Worm (Caenorhabditis elegans): Measurements from ENCODE around the gene plrg-1.

Gene plrg-1

ce11 chrV:10854197-10854596, 46.5 kb upstream of the plrg-1 start:
- TF ChIP-seq ces-1 (GFP tag; optimal IDR thresholded peaks at IDR 0.05) (peak; percentile 66), nhr-76 (tag; optimal IDR thresholded peaks at IDR 0.05) (no peak), zip-8 (tag; optimal IDR thresholded peaks at IDR 0.05) (no peak)

- TF ChIP-seq flh-1 (GFP tag; optimal IDR thresholded peaks at IDR 0.05) (no peak), ztf-11 (tag; optimal IDR thresholded peaks at IDR 0.05) (no peak), unc-120 (tag; optimal IDR thresholded peaks at IDR 0.05; ENCODE audit: poor library complexity, severe bottlenecking) (no peak), nhr-12 (tag; optimal IDR thresholded peaks at IDR 0.05) (no peak), mls-2 (tag; optimal IDR thresholded peaks at IDR 0.05) (no peak), ces-1 (GFP tag; optimal IDR thresholded peaks at IDR 0.05) (no peak), mab-5 (tag; optimal IDR thresholded peaks at IDR 0.05) (no peak), bed-3 (GFP tag; optimal IDR thresholded peaks at IDR 0.05) (no peak), M03D4.4 (tag; optimal IDR thresholded peaks at IDR 0.05) (no peak), unc-39 (tag; optimal IDR thresholded peaks at IDR 0.05) (no peak)
These were observed 39.2 kb upstream of the plrg-1 start, which contains the start of gene C29A12.6 for ce11 chrV:10846893-10847292. TSS of gene C29A12.6 (plus strand) at chrV:10847193.

ce11 chrV:10839398-10839797, 31.7 kb upstream of the plrg-1 start:
- no peak for TF ChIP-seq mls-2 (tag; optimal IDR thresholded peaks at IDR 0.05)
- no peak for TF ChIP-seq elt-1 (tag; optimal IDR thresholded peaks at IDR 0.05; ENCODE audit: borderline replicate concordance, insufficient read depth)
- TF ChIP-seq ces-1 (GFP tag; optimal IDR thresholded peaks at IDR 0.05), result peak; percentile 75

ce11 chrV:10838204-10838603, 30.5 kb upstream of the plrg-1 start:
- TF ChIP-seq nhr-12 (tag; optimal IDR thresholded peaks at IDR 0.05) (no peak), tbx-8 (GFP tag; optimal IDR thresholded peaks at IDR 0.05) (no peak), bed-3 (GFP tag; optimal IDR thresholded peaks at IDR 0.05) (no peak), M03D4.4 (tag; optimal IDR thresholded peaks at IDR 0.05) (no peak), cnd-1 (tag; optimal IDR thresholded peaks at IDR 0.05) (no peak), unc-39 (tag; optimal IDR thresholded peaks at IDR 0.05) (no peak), ceh-83 (GFP tag; optimal IDR thresholded peaks at IDR 0.05) (no peak), pha-4 (tag; optimal IDR thresholded peaks at IDR 0.05) (no peak), mab-5 (tag; optimal IDR thresholded peaks at IDR 0.05) (no peak), mls-2 (tag; optimal IDR thresholded peaks at IDR 0.05) (no peak), flh-1 (GFP tag; optimal IDR thresholded peaks at IDR 0.05) (no peak), unc-62 (GFP tag; optimal IDR thresholded peaks at IDR 0.05) (no peak), ces-1 (GFP tag; optimal IDR thresholded peaks at IDR 0.05) (no peak), mep-1 (tag; optimal IDR thresholded peaks at IDR 0.05) (no peak)

ce11 chrV:10834682-10835219, 27.0 kb upstream of the plrg-1 start:
- TF ChIP-seq sem-2 (GFP tag; optimal IDR thresholded peaks at IDR 0.05), result no peak
- no peak for TF ChIP-seq mep-1 (tag; optimal IDR thresholded peaks at IDR 0.05)
- no peak for TF ChIP-seq mls-2 (tag; optimal IDR thresholded peaks at IDR 0.05)
- TF ChIP-seq ces-1 (GFP tag; optimal IDR thresholded peaks at IDR 0.05), result peak; percentile 54

ce11 chrV:10832862-10833261, 25.1 kb upstream of the plrg-1 start:
- TF ChIP-seq flh-1 (GFP tag; optimal IDR thresholded peaks at IDR 0.05) (no peak), sptf-1 (tag; optimal IDR thresholded peaks at IDR 0.05) (no peak), elt-1 (tag; optimal IDR thresholded peaks at IDR 0.05; ENCODE audit: borderline replicate concordance, insufficient read depth) (no peak), ham-2 (GFP tag; optimal IDR thresholded peaks at IDR 0.05) (no peak), nhr-12 (tag; optimal IDR thresholded peaks at IDR 0.05) (no peak), cnd-1 (tag; optimal IDR thresholded peaks at IDR 0.05) (no peak)

- TF ChIP-seq tbx-8 (GFP tag; optimal IDR thresholded peaks at IDR 0.05), result no peak
- no peak for TF ChIP-seq ceh-83 (GFP tag; optimal IDR thresholded peaks at IDR 0.05)
- no peak for TF ChIP-seq lin-32 (GFP tag; optimal IDR thresholded peaks at IDR 0.05)
- no peak for TF ChIP-seq ces-1 (GFP tag; optimal IDR thresholded peaks at IDR 0.05)
- no peak for TF ChIP-seq nhr-2 (tag; optimal IDR thresholded peaks at IDR 0.05)
- no peak for TF ChIP-seq blmp-1 (tag; optimal IDR thresholded peaks at IDR 0.05)
- no peak for TF ChIP-seq ceh-43 (GFP tag; optimal IDR thresholded peaks at IDR 0.05)
- no peak for TF ChIP-seq M03D4.4 (tag; optimal IDR thresholded peaks at IDR 0.05)
- no peak for TF ChIP-seq nhr-76 (tag; optimal IDR thresholded peaks at IDR 0.05)
- TF ChIP-seq pha-4 (tag; optimal IDR thresholded peaks at IDR 0.05), result no peak
- TF ChIP-seq snpc-4 (tag; optimal IDR thresholded peaks at IDR 0.05), result no peak
- no peak for TF ChIP-seq nhr-12 (tag; optimal IDR thresholded peaks at IDR 0.05)
- TF ChIP-seq bed-3 (GFP tag; optimal IDR thresholded peaks at IDR 0.05), result no peak
- no peak for TF ChIP-seq mab-5 (tag; optimal IDR thresholded peaks at IDR 0.05)
- TF ChIP-seq unc-39 (tag; optimal IDR thresholded peaks at IDR 0.05), result no peak
- no peak for TF ChIP-seq cnd-1 (tag; optimal IDR thresholded peaks at IDR 0.05)
- no peak for TF ChIP-seq lsy-2 (tag; optimal IDR thresholded peaks at IDR 0.05)
- no peak for TF ChIP-seq elt-1 (tag; optimal IDR thresholded peaks at IDR 0.05; ENCODE audit: borderline replicate concordance, insufficient read depth)
These were observed 17.0 kb upstream of the plrg-1 start, which contains the start of gene nrx-1 for ce11 chrV:10824711-10825110. TSS of gene nrx-1 (plus strand) at chrV:10825011.
